Fruit fly (Drosophila melanogaster) whole organism, embryonic: ENCODE measurements around the gene Jupiter.

Experiments used
- CG10321 ChIP-seq: fragments of 200-800 bp; sonication (Bioruptor generic); IDR thresholded peaks from 2 replicates; pipeline ENCODE4 v1.3.6; 2022; ENCODE audit warnings: missing biosample characterization, missing genetic modification characterization
- CG11456 ChIP-seq: fragments of 200-800 bp; sonication (Bioruptor generic); IDR thresholded peaks from 3 replicates; pipeline ENCODE4 v1.3.6; 2022; ENCODE audit warnings: missing biosample characterization, missing genetic modification characterization
- CG12744 ChIP-seq: fragments of 200-800 bp; sonication (Bioruptor generic); optimal IDR thresholded peaks from 2 replicates; lab custom pipeline; 2016; ENCODE audit warnings: missing biosample characterization, missing genetic modification characterization
- CG13296 ChIP-seq: fragments of 200-800 bp; sonication (Bioruptor generic); optimal IDR thresholded peaks from 3 replicates; lab custom pipeline; 2018; ENCODE audit warnings: missing biosample characterization, mild to moderate bottlenecking, missing genetic modification characterization
- CG14667 ChIP-seq: fragments of 200-800 bp; sonication (Bioruptor generic); IDR thresholded peaks from 2 replicates; pipeline ENCODE4 v1.3.6; 2022; ENCODE audit warnings: missing biosample characterization, missing genetic modification characterization
- CG2129 ChIP-seq: fragments of 200-800 bp; sonication (Bioruptor generic); IDR thresholded peaks from 2 replicates; pipeline ENCODE4 v1.3.6; 2022; ENCODE audit warnings: missing biosample characterization, missing genetic modification characterization; ENCODE audit not compliant: partially characterized antibody
- CG2678 ChIP-seq: fragments of 200-800 bp; sonication (Bioruptor generic); optimal IDR thresholded peaks from 3 replicates; lab custom pipeline; 2019; ENCODE audit warnings: missing biosample characterization, mild to moderate bottlenecking, missing genetic modification characterization, moderate library complexity
- CG30431 ChIP-seq: fragments of 200-800 bp; sonication (Bioruptor generic); optimal IDR thresholded peaks from 2 replicates; lab custom pipeline; 2017; ENCODE audit warnings: missing biosample characterization, missing genetic modification characterization
- CG31224 ChIP-seq: fragments of 200-800 bp; sonication (Bioruptor generic); IDR thresholded peaks from 2 replicates; pipeline ENCODE4 v1.3.6; 2022; ENCODE audit warnings: missing biosample characterization, missing genetic modification characterization
- CG3163 ChIP-seq: fragments of 200-800 bp; sonication (Bioruptor generic); optimal IDR thresholded peaks from 3 replicates; lab custom pipeline; 2016; ENCODE audit warnings: missing biosample characterization, missing genetic modification characterization
- CG3281 ChIP-seq: fragments of 200-800 bp; sonication (Bioruptor generic); optimal IDR thresholded peaks from 3 replicates; lab custom pipeline; 2017; ENCODE audit warnings: missing biosample characterization, mild to moderate bottlenecking, missing genetic modification characterization
- CG3407 ChIP-seq: fragments of 200-800 bp; sonication (Bioruptor generic); optimal IDR thresholded peaks from 2 replicates; lab custom pipeline; 2018; ENCODE audit warnings: missing biosample characterization, mild to moderate bottlenecking, missing genetic modification characterization
- CG4328 ChIP-seq: fragments of 200-800 bp; sonication (Bioruptor generic); optimal IDR thresholded peaks from 3 replicates; lab custom pipeline; 2017; ENCODE audit warnings: missing biosample characterization, missing genetic modification reagents, missing genetic modification characterization
- CG4424 ChIP-seq: fragments of 200-800 bp; sonication (Bioruptor generic); optimal IDR thresholded peaks from 3 replicates; lab custom pipeline; 2016; ENCODE audit warnings: missing biosample characterization, missing genetic modification characterization
- CG6175 ChIP-seq: fragments of 200-800 bp; sonication (Bioruptor generic); IDR thresholded peaks from 3 replicates; pipeline ENCODE4 v1.3.6; 2022; ENCODE audit warnings: missing biosample characterization, missing genetic modification characterization
- CG6654 ChIP-seq: fragments of 200-800 bp; sonication (Bioruptor generic); optimal IDR thresholded peaks from 2 replicates; lab custom pipeline; 2017; ENCODE audit warnings: missing biosample characterization, mild to moderate bottlenecking, missing genetic modification characterization
- CG9609 ChIP-seq: fragments of 200-800 bp; sonication (Bioruptor generic); optimal IDR thresholded peaks from 3 replicates; lab custom pipeline; 2016; ENCODE audit warnings: missing biosample characterization, missing genetic modification characterization
- CG9876 ChIP-seq: fragments of 200-800 bp; sonication (Bioruptor generic); optimal IDR thresholded peaks from 2 replicates; lab custom pipeline; 2016; ENCODE audit warnings: missing biosample characterization, missing genetic modification characterization
- CG9932 ChIP-seq: fragments of 200-800 bp; sonication (Bioruptor generic); IDR thresholded peaks from 2 replicates; pipeline ENCODE4 v1.3.6; 2022; ENCODE audit warnings: missing biosample characterization, missing genetic modification characterization
- Dek ChIP-seq: fragments of 200-800 bp; sonication (Bioruptor generic); optimal IDR thresholded peaks from 3 replicates; lab custom pipeline; 2019; ENCODE audit warnings: missing biosample characterization, mild to moderate bottlenecking, missing genetic modification characterization, moderate library complexity
- Dip3 ChIP-seq: fragments of 200-800 bp; sonication (Bioruptor generic); optimal IDR thresholded peaks from 3 replicates; lab custom pipeline; 2016; ENCODE audit warnings: missing biosample characterization, missing genetic modification characterization
- Doc3 ChIP-seq: fragments of 200-800 bp; sonication (Bioruptor generic); IDR thresholded peaks from 3 replicates; pipeline ENCODE4 v1.3.6; 2022; ENCODE audit warnings: missing biosample characterization, missing genetic modification characterization; ENCODE audit not compliant: partially characterized antibody
- Dref ChIP-seq: fragments of 200-800 bp; sonication (Bioruptor generic); IDR thresholded peaks from 2 replicates; pipeline ENCODE4 v1.3.6; 2022; ENCODE audit warnings: missing biosample characterization, missing genetic modification characterization
- E2f1 ChIP-seq: fragments of 200-800 bp; sonication (Bioruptor generic); IDR thresholded peaks from 2 replicates; pipeline ENCODE4 v1.3.6; 2022; ENCODE audit warnings: missing biosample characterization, missing genetic modification characterization
- Fer2 ChIP-seq: fragments of 200-800 bp; sonication (Bioruptor generic); optimal IDR thresholded peaks from 2 replicates; lab custom pipeline; 2018; ENCODE audit warnings: missing biosample characterization, mild to moderate bottlenecking, missing genetic modification characterization, moderate library complexity
- Gsc ChIP-seq: fragments of 200-800 bp; sonication (Bioruptor generic); IDR thresholded peaks from 2 replicates; pipeline ENCODE4 v1.3.6; 2022; ENCODE audit warnings: missing biosample characterization, missing genetic modification characterization
- Meics ChIP-seq: fragments of 200-800 bp; sonication (Bioruptor generic); optimal IDR thresholded peaks from 2 replicates; lab custom pipeline; 2017; ENCODE audit warnings: missing biosample characterization, mild to moderate bottlenecking, missing genetic modification characterization
- Oli ChIP-seq: fragments of 200-800 bp; sonication (Bioruptor generic); optimal IDR thresholded peaks from 2 replicates; lab custom pipeline; 2018; ENCODE audit warnings: missing biosample characterization, mild to moderate bottlenecking, missing genetic modification characterization, moderate library complexity
- Opbp ChIP-seq: fragments of 200-800 bp; sonication (Bioruptor generic); IDR thresholded peaks from 3 replicates; pipeline ENCODE4 v1.3.6; 2022; ENCODE audit warnings: missing biosample characterization, missing genetic modification characterization; ENCODE audit not compliant: partially characterized antibody
- Side ChIP-seq: fragments of 200-800 bp; sonication (Bioruptor generic); optimal IDR thresholded peaks from 2 replicates; lab custom pipeline; 2016; ENCODE audit warnings: missing biosample characterization, missing genetic modification characterization
- Ssrp ChIP-seq: fragments of 200-800 bp; sonication (Bioruptor generic); optimal IDR thresholded peaks from 2 replicates; lab custom pipeline; 2018; ENCODE audit warnings: missing biosample characterization, mild to moderate bottlenecking, missing genetic modification characterization, moderate library complexity
- ac ChIP-seq: fragments of 200-800 bp; sonication (Bioruptor generic); optimal IDR thresholded peaks from 3 replicates; lab custom pipeline; 2017; ENCODE audit warnings: missing biosample characterization, mild to moderate bottlenecking, missing genetic modification characterization
- ap ChIP-seq: fragments of 200-800 bp; sonication (Bioruptor generic); IDR thresholded peaks from 2 replicates; pipeline ENCODE4 v1.3.6; 2022; ENCODE audit warnings: missing biosample characterization, missing genetic modification characterization
- cad ChIP-seq: fragments of >200 bp; optimal IDR thresholded peaks from 2 replicates; lab custom pipeline; 2017; ENCODE audit warnings: missing biosample characterization, missing genetic modification characterization
- cg ChIP-seq: fragments of 200-800 bp; sonication (Bioruptor generic); optimal IDR thresholded peaks from 3 replicates; lab custom pipeline; 2019; ENCODE audit warnings: missing biosample characterization, mild to moderate bottlenecking, missing genetic modification characterization, moderate library complexity
- chinmo ChIP-seq: fragments of 200-800 bp; sonication (Bioruptor generic); IDR thresholded peaks from 4 replicates; pipeline ENCODE4 v1.3.6; 2022; ENCODE audit warnings: missing biosample characterization, missing genetic modification characterization; ENCODE audit not compliant: partially characterized antibody
- chm ChIP-seq: fragments of 200-800 bp; sonication (Bioruptor generic); IDR thresholded peaks from 2 replicates; pipeline ENCODE4 v1.3.6; 2022; ENCODE audit warnings: missing biosample characterization, missing genetic modification characterization
- fd3F ChIP-seq: fragments of 200-800 bp; sonication (Bioruptor generic); optimal IDR thresholded peaks from 2 replicates; lab custom pipeline; 2018; ENCODE audit warnings: missing biosample characterization, mild to moderate bottlenecking, missing genetic modification characterization, moderate library complexity
- fd64A ChIP-seq: fragments of 200-800 bp; sonication (Bioruptor generic); optimal IDR thresholded peaks from 3 replicates; lab custom pipeline; 2018; ENCODE audit warnings: missing biosample characterization, mild to moderate bottlenecking, missing genetic modification characterization
- gfzf ChIP-seq: fragments of 200-800 bp; sonication (Bioruptor generic); optimal IDR thresholded peaks from 2 replicates; lab custom pipeline; 2016; ENCODE audit warnings: missing biosample characterization, mild to moderate bottlenecking, missing genetic modification characterization, moderate library complexity
- grau ChIP-seq: fragments of 200-800 bp; optimal IDR thresholded peaks from 3 replicates; lab custom pipeline; 2019; ENCODE audit warnings: missing biosample characterization, mild to moderate bottlenecking, missing genetic modification characterization, moderate library complexity
- her ChIP-seq: fragments of 200-800 bp; sonication (Bioruptor generic); optimal IDR thresholded peaks from 2 replicates; lab custom pipeline; 2016; ENCODE audit warnings: missing biosample characterization, missing genetic modification characterization
- nerfin-1 ChIP-seq: fragments of 200-800 bp; sonication (Bioruptor generic); optimal IDR thresholded peaks from 3 replicates; lab custom pipeline; 2019; ENCODE audit warnings: missing biosample characterization, mild to moderate bottlenecking, missing genetic modification characterization, moderate library complexity
- pan ChIP-seq, 4 experiments: fragments of >200 bp in 3 of 4; fragments of 200-800 bp in 1 of 4; sonication (Bioruptor generic) in 1 of 4; optimal IDR thresholded peaks in 3 of 4; IDR thresholded peaks in 1 of 4; 2 replicates each; pipeline versions ENCODE4 v1.3.6 to Lab custom; 2017 to 2022; ENCODE audit warnings: missing biosample characterization in 2 of 4, missing genetic modification characterization in 2 of 4, mixed read lengths in 1 of 4
- psq ChIP-seq: fragments of 200-800 bp; sonication (Bioruptor generic); optimal IDR thresholded peaks from 2 replicates; lab custom pipeline; 2017; ENCODE audit warnings: missing biosample characterization, missing genetic modification characterization
- pum ChIP-seq: fragments of 200-800 bp; sonication (Bioruptor generic); optimal IDR thresholded peaks from 2 replicates; lab custom pipeline; 2016; ENCODE audit warnings: missing biosample characterization, missing genetic modification characterization
- trem ChIP-seq: fragments of 200-800 bp; optimal IDR thresholded peaks from 3 replicates; lab custom pipeline; 2019; ENCODE audit warnings: missing biosample characterization, mild to moderate bottlenecking, missing genetic modification characterization, moderate library complexity
- unpg ChIP-seq: fragments of 200-800 bp; sonication (Bioruptor generic); optimal IDR thresholded peaks from 3 replicates; lab custom pipeline; 2018; ENCODE audit warnings: missing biosample characterization, mild to moderate bottlenecking, missing genetic modification characterization, moderate library complexity

Gene Jupiter

dm6 chr3R:11581340-11582252 lies 38.1 kb downstream of the Jupiter start, which contains the start of gene wkd (continued):
- TF ChIP-seq CG9932 (peak; percentile 57; the same call in 1 of the 2 replicates), nerfin-1 (tag; lab: Kevin White, UChicago) (no peak), Meics (GFP tag; lab: Kevin White, UChicago) (no peak), CG4424 (no peak), CG30431 (no peak), cad (GFP tag; lab: Kevin White, UChicago) (no peak), ac (GFP tag; lab: Kevin White, UChicago) (no peak), fd3F (GFP tag; lab: Kevin White, UChicago) (no peak), unpg (GFP tag; lab: Kevin White, UChicago) (no peak), trem (peak; percentile 70), Opbp (GFP tag; lab: Robert Waterston, UW) (peak; percentile 88), CG3407 (GFP tag; lab: Kevin White, UChicago) (no peak), Doc3 (GFP tag; lab: Robert Waterston, UW) (peak; percentile 86), CG12744 (no peak), CG11456 (no peak), fd64A (GFP tag; lab: Kevin White, UChicago) (no peak), CG9876 (GFP tag; lab: Kevin White, UChicago) (no peak), Side (GFP tag; lab: Kevin White, UChicago) (no peak), E2f1 (GFP tag; lab: Robert Waterston, UW) (no peak), CG6175 (GFP tag; lab: Robert Waterston, UW) (no peak), CG3281 (GFP tag; lab: Kevin White, UChicago) (no peak), Dref (GFP tag; lab: Robert Waterston, UW) (peak; percentile 90), Fer2 (tag; lab: Kevin White, UChicago) (no peak), CG9609 (no peak), cg (GFP tag; lab: Kevin White, UChicago) (peak; percentile 78), Gsc (no peak), Dek (tag; lab: Kevin White, UChicago) (no peak), chinmo (GFP tag; lab: Robert Waterston, UW) (peak; percentile 83; the same call in 3 of the 4 replicates), CG2129 (peak; percentile 50; the same call in 1 of the 2 replicates), CG3163 (no peak), gfzf (GFP tag; lab: Kevin White, UChicago) (peak; percentile 25), CG6654 (no peak), CG4328 (GFP tag; lab: Kevin White, UChicago) (no peak), psq (GFP tag; lab: Kevin White, UChicago) (no peak), CG13296 (GFP tag; lab: Kevin White, UChicago) (no peak), Oli (tag; lab: Kevin White, UChicago) (no peak), grau (tag; lab: Kevin White, UChicago) (no peak), pum (no peak), chm (GFP tag; lab: Robert Waterston, UW) (no peak), Ssrp (tag; lab: Kevin White, UChicago) (no peak), CG2678 (tag; lab: Kevin White, UChicago) (no peak), Dip3 (GFP tag; lab: Kevin White, UChicago) (no peak), her (GFP tag; lab: Kevin White, UChicago) (peak; percentile 37), CG10321 (GFP tag; lab: Robert Waterston, UW) (no peak), pan (optimal IDR thresholded peaks at IDR 0.05; lab: Kevin White, UChicago) (no peak), pan (GFP tag; optimal IDR thresholded peaks at IDR 0.05 in 1 of 2, IDR thresholded peaks at IDR 0.05 in 1 of 2) (no peak), ap (GFP tag; lab: Robert Waterston, UW) (no peak), CG31224 (no peak), CG14667 (GFP tag; lab: Robert Waterston, UW) (no peak)
